Fruit fly (Drosophila melanogaster) whole organism, wandering third instar larva: ENCODE measurements around the gene CG32625.

ENCODE experiments used
- Abd-B ChIP-seq: fragments of >200 bp; optimal IDR thresholded peaks from 2 replicates; lab custom pipeline; 2017; ENCODE audit warnings: missing biosample characterization, missing genetic modification characterization
- CG32264 ChIP-seq: fragments of 200-800 bp; sonication (Bioruptor generic); optimal IDR thresholded peaks from 2 replicates; lab custom pipeline; 2016; ENCODE audit warnings: missing biosample characterization, missing genetic modification characterization
- CG9705 ChIP-seq: fragments of 200-800 bp; sonication (Bioruptor generic); optimal IDR thresholded peaks from 2 replicates; lab custom pipeline; 2018; ENCODE audit warnings: missing biosample characterization, mild to moderate bottlenecking, missing genetic modification characterization
- CrebA ChIP-seq: fragments of 200-800 bp; sonication (Bioruptor generic); optimal IDR thresholded peaks from 2 replicates; lab custom pipeline; 2016; ENCODE audit warnings: missing biosample characterization, mild to moderate bottlenecking, missing genetic modification characterization, borderline replicate concordance
- Dfd ChIP-seq: fragments of >200 bp; optimal IDR thresholded peaks from 2 replicates; lab custom pipeline; 2017; ENCODE audit warnings: missing biosample characterization, missing genetic modification characterization
- Dif ChIP-seq: fragments of 200-275, 200-300 bp; sonication (Bioruptor generic); optimal IDR thresholded peaks from 2 replicates; lab custom pipeline; 2018; ENCODE audit warnings: missing biosample characterization, missing genetic modification characterization; ENCODE audit not compliant: partially characterized antibody
- GATAd ChIP-seq: sonication (Bioruptor generic); optimal IDR thresholded peaks from 2 replicates; lab custom pipeline; 2016; ENCODE audit warnings: missing biosample characterization, missing genetic modification characterization
- HLH106 ChIP-seq: fragments of 200-800 bp; optimal IDR thresholded peaks from 3 replicates; lab custom pipeline; 2019; ENCODE audit warnings: missing biosample characterization, mild to moderate bottlenecking, missing genetic modification characterization, moderate library complexity
- Hnf4 ChIP-seq: fragments of 200-800 bp; sonication (Bioruptor generic); optimal IDR thresholded peaks from 2 replicates; lab custom pipeline; 2016; ENCODE audit warnings: missing biosample characterization, mild to moderate bottlenecking, missing genetic modification characterization
- Hr78 ChIP-seq: fragments of >200 bp; optimal IDR thresholded peaks from 2 replicates; lab custom pipeline; 2017; ENCODE audit warnings: missing biosample characterization, missing genetic modification characterization
- Hr83 ChIP-seq: fragments of 200-300 bp; sonication (Bioruptor generic); optimal IDR thresholded peaks from 2 replicates; lab custom pipeline; 2016; ENCODE audit warnings: missing biosample characterization, mild to moderate bottlenecking, missing genetic modification characterization, moderate library complexity; ENCODE audit not compliant: poor library complexity, severe bottlenecking
- Jra ChIP-seq: sonication (Bioruptor generic); optimal IDR thresholded peaks from 2 replicates; lab custom pipeline; 2016; ENCODE audit warnings: missing biosample characterization, missing genetic modification characterization
- Mio ChIP-seq: sonication (Bioruptor generic); optimal IDR thresholded peaks from 2 replicates; lab custom pipeline; 2016; ENCODE audit warnings: missing biosample characterization, missing genetic modification characterization
- Myc ChIP-seq: fragments of >200 bp; optimal IDR thresholded peaks from 2 replicates; lab custom pipeline; 2017
- N ChIP-seq: fragments of >200 bp; optimal IDR thresholded peaks from 2 replicates; lab custom pipeline; 2018; ENCODE audit warnings: missing biosample characterization, missing external identifiers, missing genetic modification characterization
- OdsH ChIP-seq: fragments of 200-800 bp; sonication (Bioruptor generic); optimal IDR thresholded peaks from 2 replicates; lab custom pipeline; 2016; ENCODE audit warnings: missing biosample characterization, mild to moderate bottlenecking, missing genetic modification characterization
- Rel ChIP-seq, 2 experiments: fragments of 200-800 bp; sonication (Bioruptor generic) in 1 of 2; optimal IDR thresholded peaks; 2 replicates in 1 of 2; 3 replicates in 1 of 2; lab custom pipeline; 2016 to 2019; ENCODE audit warnings: mild to moderate bottlenecking in 2 of 2, missing biosample characterization in 2 of 2, missing genetic modification characterization in 2 of 2, moderate library complexity in 1 of 2
- Sp1 ChIP-seq: fragments of 200-800 bp; sonication (Bioruptor generic); optimal IDR thresholded peaks from 3 replicates; lab custom pipeline; 2019; ENCODE audit warnings: missing biosample characterization, mild to moderate bottlenecking, missing genetic modification characterization, moderate library complexity
- Vsx2 ChIP-seq: fragments of 200-300, 225-300 bp; sonication (Bioruptor generic); optimal IDR thresholded peaks from 2 replicates; lab custom pipeline; 2018; ENCODE audit warnings: missing biosample characterization, missing genetic modification characterization; ENCODE audit not compliant: partially characterized antibody
- br ChIP-seq: fragments of 200-800 bp; sonication (Bioruptor generic); optimal IDR thresholded peaks from 2 replicates; lab custom pipeline; 2016; ENCODE audit warnings: missing biosample characterization, missing genetic modification characterization
- brk ChIP-seq: fragments of 200-800 bp; sonication (Bioruptor generic); optimal IDR thresholded peaks from 2 replicates; lab custom pipeline; 2016; ENCODE audit warnings: missing biosample characterization, mild to moderate bottlenecking, missing genetic modification characterization
- dl ChIP-seq, 2 experiments: fragments of 175-275, 200-275 bp in 1 of 2; fragments of 200-275 bp in 1 of 2; sonication (Bioruptor generic); optimal IDR thresholded peaks; lab custom pipeline; 2018; ENCODE audit warnings: mild to moderate bottlenecking in 2 of 2, missing biosample characterization in 2 of 2, missing genetic modification characterization in 2 of 2, moderate library complexity in 2 of 2; ENCODE audit not compliant: partially characterized antibody in 2 of 2, insufficient read depth in 1 of 2
- dmrt93B ChIP-seq: fragments of 200-800 bp; sonication (Bioruptor generic); optimal IDR thresholded peaks from 2 replicates; lab custom pipeline; 2018; ENCODE audit warnings: missing biosample characterization, mild to moderate bottlenecking, missing genetic modification characterization
- dsf ChIP-seq: sonication (Bioruptor generic); optimal IDR thresholded peaks from 2 replicates; lab custom pipeline; 2016; ENCODE audit warnings: missing biosample characterization, missing genetic modification characterization, borderline replicate concordance
- ey ChIP-seq: fragments of 200-800 bp; sonication (Bioruptor generic); optimal IDR thresholded peaks from 2 replicates; lab custom pipeline; 2016; ENCODE audit warnings: missing biosample characterization, missing genetic modification characterization
- foxo ChIP-seq, 2 experiments: fragments of 200-800 bp; sonication (Bioruptor generic); optimal IDR thresholded peaks; 2 replicates in 1 of 2; 3 replicates in 1 of 2; lab custom pipeline; 2016 to 2017; ENCODE audit warnings: missing biosample characterization in 2 of 2, missing genetic modification characterization in 2 of 2
- fru ChIP-seq: fragments of 200-800 bp; sonication (Bioruptor generic); optimal IDR thresholded peaks from 3 replicates; lab custom pipeline; 2016; ENCODE audit warnings: missing biosample characterization, mild to moderate bottlenecking, missing genetic modification characterization
- h ChIP-seq: fragments of 200-800 bp; sonication (Bioruptor generic); optimal IDR thresholded peaks from 3 replicates; lab custom pipeline; 2016; ENCODE audit warnings: missing biosample characterization, mild to moderate bottlenecking, missing genetic modification characterization
- jim ChIP-seq: fragments of 175-275, 200-325 bp; sonication (Bioruptor generic); optimal IDR thresholded peaks from 2 replicates; lab custom pipeline; 2016; ENCODE audit warnings: missing biosample characterization, mild to moderate bottlenecking, missing genetic modification characterization
- lola ChIP-seq: fragments of >200 bp; optimal IDR thresholded peaks from 2 replicates; lab custom pipeline; 2017; ENCODE audit warnings: missing biosample characterization, missing genetic modification characterization
- pan ChIP-seq: fragments of >200 bp; optimal IDR thresholded peaks from 2 replicates; lab custom pipeline; 2017
- psq ChIP-seq: fragments of 200-800 bp; sonication (Bioruptor generic); optimal IDR thresholded peaks from 3 replicates; lab custom pipeline; 2017; ENCODE audit warnings: missing biosample characterization, mild to moderate bottlenecking, missing genetic modification characterization, moderate library complexity
- rgr ChIP-seq: fragments of 200-800 bp; sonication (Bioruptor generic); optimal IDR thresholded peaks from 3 replicates; lab custom pipeline; 2016; ENCODE audit warnings: missing biosample characterization, mild to moderate bottlenecking, missing genetic modification characterization
- sage ChIP-seq: fragments of 200-800 bp; sonication (Bioruptor generic); optimal IDR thresholded peaks from 2 replicates; lab custom pipeline; 2016; ENCODE audit warnings: missing biosample characterization, mild to moderate bottlenecking, missing genetic modification characterization
- sv ChIP-seq: fragments of 200-800 bp; sonication (Bioruptor generic); optimal IDR thresholded peaks from 3 replicates; lab custom pipeline; 2016; ENCODE audit warnings: missing biosample characterization, missing genetic modification characterization
- tai ChIP-seq: sonication (Bioruptor generic); optimal IDR thresholded peaks from 2 replicates; lab custom pipeline; 2016; ENCODE audit warnings: missing biosample characterization, missing genetic modification characterization
- usp ChIP-seq: fragments of >200 bp; optimal IDR thresholded peaks from 2 replicates; lab custom pipeline; 2017; ENCODE audit warnings: missing biosample characterization, missing genetic modification characterization
- woc ChIP-seq: sonication (Bioruptor generic); optimal IDR thresholded peaks from 2 replicates; lab custom pipeline; 2016; ENCODE audit warnings: missing biosample characterization, mild to moderate bottlenecking, missing genetic modification characterization

The CG32625 gene

dm6 chrX:13781739-13782502 lies 25.3 kb upstream of the CG32625 start, which contains the start of the genes CtsB and amrt:
Gene CtsB (minus strand): TSS chrX:13782170.
Gene amrt (plus strand): TSS chrX:13782459.
- no peak for TF ChIP-seq Dif (GFP tag; lab: Kevin White, UChicago)
- no peak for TF ChIP-seq Mio (GFP tag; lab: Kevin White, UChicago)
- no peak for TF ChIP-seq Rel (GFP tag; optimal IDR thresholded peaks at IDR 0.05; lab: Kevin White, UChicago)
- TF ChIP-seq Rel (tag; optimal IDR thresholded peaks at IDR 0.05; lab: Kevin White, UChicago): peak; percentile 48
- TF ChIP-seq jim (GFP tag; lab: Kevin White, UChicago): peak; percentile 58
- TF ChIP-seq rgr (GFP tag; lab: Kevin White, UChicago): peak; percentile 55
- peak; percentile 64 for TF ChIP-seq HLH106 (tag; lab: Kevin White, UChicago)
- peak; percentile 57 for TF ChIP-seq ey
- TF ChIP-seq Vsx2: no peak
- peak; percentile 31 for TF ChIP-seq OdsH
- TF ChIP-seq lola (GFP tag; lab: Kevin White, UChicago): no peak
- peak; percentile 37 for TF ChIP-seq psq (GFP tag; lab: Kevin White, UChicago)
- TF ChIP-seq pan (lab: Kevin White, UChicago): no peak
- TF ChIP-seq sage (GFP tag; lab: Kevin White, UChicago): no peak
- TF ChIP-seq dmrt93B (GFP tag; lab: Kevin White, UChicago): peak; percentile 55
- no peak for TF ChIP-seq dsf
- peak; percentile 57 for TF ChIP-seq CG9705
- TF ChIP-seq CG32264 (GFP tag; lab: Kevin White, UChicago): no peak
- TF ChIP-seq h (GFP tag; lab: Kevin White, UChicago): peak; percentile 64
- no peak for TF ChIP-seq Abd-B (GFP tag; lab: Kevin White, UChicago)
- TF ChIP-seq Sp1 (GFP tag; lab: Kevin White, UChicago): peak; percentile 75
- peak; percentile 45 for TF ChIP-seq br (GFP tag; lab: Kevin White, UChicago)
- TF ChIP-seq usp (GFP tag; lab: Kevin White, UChicago): no peak
- TF ChIP-seq Myc (lab: Kevin White, UChicago): peak; percentile 7
- TF ChIP-seq Jra (GFP tag; lab: Kevin White, UChicago): peak; percentile 48
- peak; percentile 47 for TF ChIP-seq CrebA (GFP tag; lab: Kevin White, UChicago)
- no peak for TF ChIP-seq dl (GFP tag; optimal IDR thresholded peaks at IDR 0.05; lab: Kevin White, UChicago; ENCODE audit: insufficient read depth in 1 of 2, partially characterized antibody in 2 of 2)
- TF ChIP-seq foxo (GFP tag; optimal IDR thresholded peaks at IDR 0.05; lab: Kevin White, UChicago): peak in 1 of 2 experiments; percentile 69
- peak; percentile 65 for TF ChIP-seq fru
- TF ChIP-seq woc (GFP tag; lab: Kevin White, UChicago): peak; percentile 93
- no peak for TF ChIP-seq Hr83 (GFP tag; lab: Kevin White, UChicago)
- TF ChIP-seq Hr78 (GFP tag; lab: Kevin White, UChicago): no peak
- TF ChIP-seq brk (GFP tag; lab: Kevin White, UChicago): no peak
- TF ChIP-seq tai: peak; percentile 46
- no peak for TF ChIP-seq N
- TF ChIP-seq GATAd (GFP tag; lab: Kevin White, UChicago): peak; percentile 38
- TF ChIP-seq Dfd (GFP tag; lab: Kevin White, UChicago): no peak
- peak; percentile 64 for TF ChIP-seq Hnf4 (GFP tag; lab: Kevin White, UChicago)
- no peak for TF ChIP-seq sv

- peak; percentile 35 for TF ChIP-seq fru
- TF ChIP-seq h (GFP tag; lab: Kevin White, UChicago): peak; percentile 25
- peak; percentile 4 for TF ChIP-seq Sp1 (GFP tag; lab: Kevin White, UChicago)
- no peak for TF ChIP-seq jim (GFP tag; lab: Kevin White, UChicago)
- no peak for TF ChIP-seq dmrt93B (GFP tag; lab: Kevin White, UChicago)
- TF ChIP-seq CrebA (GFP tag; lab: Kevin White, UChicago): no peak
- no peak for TF ChIP-seq pan (lab: Kevin White, UChicago)
- TF ChIP-seq GATAd (GFP tag; lab: Kevin White, UChicago): no peak
- peak; percentile 73 for TF ChIP-seq Hnf4 (GFP tag; lab: Kevin White, UChicago)
- no peak for TF ChIP-seq Hr83 (GFP tag; lab: Kevin White, UChicago)
- TF ChIP-seq, all 38 proteins: peak for 4
Measured at dm6 chrX:13779696-13780095, 23.1 kb upstream of the CG32625 start.
